Fruit fly (Drosophila melanogaster): ENCODE data around the gene GATAe.

dm6 chr3R:16023627-16024026, 14.7 kb downstream of the GATAe start:
- no peak for TF ChIP-seq Sp1 (GFP tag; optimal IDR thresholded peaks at IDR 0.05)
- TF ChIP-seq rgr (GFP tag; optimal IDR thresholded peaks at IDR 0.05), result no peak
- no peak for TF ChIP-seq Dif (GFP tag; optimal IDR thresholded peaks at IDR 0.05; ENCODE audit: partially characterized antibody)
- no peak for TF ChIP-seq fru (GFP tag; optimal IDR thresholded peaks at IDR 0.05)
- TF ChIP-seq HLH106 (tag; optimal IDR thresholded peaks at IDR 0.05), result no peak
- TF ChIP-seq lola (GFP tag; optimal IDR thresholded peaks at IDR 0.05), result no peak
- TF ChIP-seq GATAd (GFP tag; optimal IDR thresholded peaks at IDR 0.05), result no peak
- TF ChIP-seq N (GFP tag; optimal IDR thresholded peaks at IDR 0.05), result no peak
- TF ChIP-seq CG32264 (GFP tag; optimal IDR thresholded peaks at IDR 0.05), result no peak
- TF ChIP-seq Hr83 (GFP tag; optimal IDR thresholded peaks at IDR 0.05; ENCODE audit: poor library complexity, severe bottlenecking), result no peak
- no peak for TF ChIP-seq Hnf4 (GFP tag; optimal IDR thresholded peaks at IDR 0.05)
- TF ChIP-seq Myc (optimal IDR thresholded peaks at IDR 0.05), result no peak
- no peak for TF ChIP-seq woc (GFP tag; optimal IDR thresholded peaks at IDR 0.05)

All from whole organism, wandering third instar larva.